Worm (Caenorhabditis elegans): Measurements from ENCODE around the gene Y69A2AR.51.

DNA sequence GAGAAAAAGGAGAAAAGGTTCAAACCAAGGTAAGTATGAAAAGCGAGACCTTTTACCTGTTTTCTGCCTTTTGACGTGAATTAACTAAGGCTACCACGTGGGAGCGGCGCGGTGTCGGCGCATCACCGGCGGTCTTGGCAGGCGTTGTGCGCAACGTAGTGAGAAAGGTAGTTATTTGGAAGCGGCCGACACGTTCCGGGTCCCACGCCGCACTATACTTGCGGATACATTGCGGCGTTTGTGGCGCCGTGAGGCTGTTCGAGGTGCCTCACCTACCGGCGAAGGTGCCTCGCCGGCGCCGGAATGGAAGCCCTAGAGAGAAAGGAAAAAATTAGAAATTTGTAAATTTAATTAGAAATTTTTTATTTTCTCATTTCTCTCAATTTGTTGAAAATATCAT, 19.4 kb upstream of the Y69A2AR.51 start:
- TF ChIP-seq flt-1 (GFP tag; IDR thresholded peaks at IDR 0.05) = no peak
- TF ChIP-seq ref-1 (GFP tag; conservative IDR thresholded peaks at IDR 0.05) = no peak
- TF ChIP-seq med-1 (GFP tag; optimal IDR thresholded peaks at IDR 0.05; ENCODE audit: insufficient read depth) = no peak
- no peak for TF ChIP-seq klf-2 (GFP tag; conservative IDR thresholded peaks at IDR 0.05)
- no peak for TF ChIP-seq ztf-29 (GFP tag; IDR thresholded peaks at IDR 0.05)
- TF ChIP-seq ztf-23 (GFP tag; IDR thresholded peaks at IDR 0.05) = no peak
- no peak for TF ChIP-seq T22C8.4 (GFP tag; IDR thresholded peaks at IDR 0.05)
